Fruit fly (Drosophila melanogaster): ENCODE results near the gene CG32819.
"Not testable (repeated sequence)": the region's sequence is repeated elsewhere in the genome, so short reads cannot be mapped to it uniquely, and the experiment has no call there.

CG32819 gene

DNA sequence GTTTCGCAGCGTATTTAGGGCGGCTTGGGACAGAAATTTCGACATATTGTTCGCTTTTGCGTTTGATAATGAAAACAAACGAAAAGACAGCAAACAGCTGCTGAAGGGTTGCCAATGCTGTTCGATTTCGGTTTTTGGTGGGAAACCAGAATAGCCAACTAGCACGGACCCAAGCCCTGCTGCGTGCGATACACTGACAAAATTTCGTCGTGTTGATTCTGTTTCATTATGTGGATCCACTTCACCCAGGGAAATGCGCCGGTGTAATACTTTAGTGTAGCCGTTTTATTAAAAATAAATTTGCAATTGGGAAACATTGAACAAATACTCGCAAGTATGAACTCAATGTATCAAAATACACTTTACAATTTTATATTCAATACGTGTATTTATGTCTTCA is 3.4 kb downstream of the CG32819 start, which contains the start of gene CG32857:
CG32857 (minus strand) TSS at position 101 of the 400 bp plus-strand sequence.
- TF ChIP-seq toe (GFP tag; optimal IDR thresholded peaks at IDR 0.05); tj (GFP tag; optimal IDR thresholded peaks at IDR 0.05); CG33017 (tag; optimal IDR thresholded peaks at IDR 0.05): not testable (repeated sequence)

DNA sequence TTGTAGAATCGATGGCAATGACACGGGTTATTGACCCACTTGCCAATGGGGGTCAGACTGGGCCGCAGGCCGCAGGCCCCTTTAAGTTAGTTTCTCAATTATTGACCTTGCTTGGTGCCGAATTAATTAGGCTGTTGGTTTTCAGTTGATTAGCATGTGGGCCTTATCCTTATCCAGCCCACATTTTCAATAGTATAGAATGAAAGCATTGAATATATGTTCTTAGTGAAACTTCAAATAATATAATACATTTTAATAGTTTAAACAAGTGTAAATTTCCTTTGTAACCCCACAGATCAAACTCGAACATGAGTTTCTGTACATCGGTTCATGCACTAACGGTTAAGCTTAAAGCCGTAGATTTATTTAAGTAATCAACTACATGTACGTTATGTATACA is 5.8 kb downstream of the CG32819 start, which contains the start of gene CG32820:
CG32820 (minus strand) TSS at position 101 of the 400 bp plus-strand sequence.
- TF ChIP-seq bab1, CG1620, cic (GFP tag; optimal IDR thresholded peaks at IDR 0.05): not testable (repeated sequence)

DNA sequence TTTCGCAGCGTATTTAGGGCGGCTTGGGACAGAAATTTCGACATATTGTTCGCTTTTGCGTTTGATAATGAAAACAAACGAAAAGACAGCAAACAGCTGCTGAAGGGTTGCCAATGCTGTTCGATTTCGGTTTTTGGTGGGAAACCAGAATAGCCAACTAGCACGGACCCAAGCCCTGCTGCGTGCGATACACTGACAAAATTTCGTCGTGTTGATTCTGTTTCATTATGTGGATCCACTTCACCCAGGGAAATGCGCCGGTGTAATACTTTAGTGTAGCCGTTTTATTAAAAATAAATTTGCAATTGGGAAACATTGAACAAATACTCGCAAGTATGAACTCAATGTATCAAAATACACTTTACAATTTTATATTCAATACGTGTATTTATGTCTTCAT is 9.5 kb downstream of the CG32819 start, which contains the start of gene CG33502:
CG33502 (minus strand) TSS at position 101 of the 400 bp plus-strand sequence.
- not testable (repeated sequence) for TF ChIP-seq Clk (GFP tag; optimal IDR thresholded peaks at IDR 0.05); cic (GFP tag; optimal IDR thresholded peaks at IDR 0.05); kay (GFP tag; ENCODE audit: borderline replicate concordance)

DNA sequence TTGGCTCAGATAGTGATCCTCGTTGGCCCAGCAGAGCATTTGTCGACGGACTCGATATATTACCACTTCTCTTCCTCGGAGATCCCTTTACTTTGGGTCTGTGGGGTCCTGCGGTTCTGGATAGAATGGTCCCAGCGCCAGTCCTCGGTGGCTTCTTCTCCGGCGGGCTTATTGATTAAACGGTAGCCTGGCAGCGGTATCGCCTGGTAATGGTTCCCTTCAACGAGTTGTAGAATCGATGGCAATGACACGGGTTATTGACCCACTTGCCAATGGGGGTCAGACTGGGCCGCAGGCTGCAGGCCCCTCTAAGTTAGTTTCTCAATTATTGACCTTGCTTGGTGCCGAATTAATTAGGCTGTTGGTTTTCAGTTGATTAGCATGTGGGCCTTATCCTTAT is 12.1 kb downstream of the CG32819 start, which contains the start of gene CG17450:
CG17450 (minus strand) TSS at position 101 of the 400 bp plus-strand sequence.
- TF ChIP-seq pad, CG12768, toe (GFP tag; optimal IDR thresholded peaks at IDR 0.05): not testable (repeated sequence)

DNA sequence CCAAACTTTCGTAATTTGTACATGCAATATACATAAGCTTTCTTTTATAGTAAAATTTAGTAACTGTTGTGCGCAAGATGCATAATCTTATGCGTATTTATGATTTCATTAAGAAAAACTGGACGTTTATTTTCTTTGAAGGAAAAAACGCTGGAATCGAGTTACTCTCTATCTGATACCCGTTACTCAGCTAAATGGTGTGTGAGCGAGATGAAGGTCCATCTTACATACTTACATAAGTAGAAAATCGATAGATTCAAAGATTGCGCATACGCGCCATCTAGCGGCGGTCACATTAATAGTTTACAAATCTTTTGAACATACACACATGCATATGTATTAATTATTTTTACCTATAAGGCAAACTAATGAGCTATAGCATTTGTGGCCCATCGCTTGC is 15.4 kb downstream of the CG32819 start:
- TF ChIP-seq CG33017 (tag; optimal IDR thresholded peaks at IDR 0.05) = no peak
- TF ChIP-seq Crg-1 (GFP tag; optimal IDR thresholded peaks at IDR 0.05) = no peak
- TF ChIP-seq ovo (GFP tag; optimal IDR thresholded peaks at IDR 0.05) = no peak
- TF ChIP-seq cnc (optimal IDR thresholded peaks at IDR 0.05) = no peak
- no peak for TF ChIP-seq CG12768 (GFP tag; optimal IDR thresholded peaks at IDR 0.05)
- no peak for TF ChIP-seq pad (GFP tag; optimal IDR thresholded peaks at IDR 0.05)
- no peak for TF ChIP-seq CG7045 (GFP tag; optimal IDR thresholded peaks at IDR 0.05)
- TF ChIP-seq Hr96 (GFP tag; optimal IDR thresholded peaks at IDR 0.05) = no peak
- no peak for TF ChIP-seq CG7101 (tag; optimal IDR thresholded peaks at IDR 0.05)

DNA sequence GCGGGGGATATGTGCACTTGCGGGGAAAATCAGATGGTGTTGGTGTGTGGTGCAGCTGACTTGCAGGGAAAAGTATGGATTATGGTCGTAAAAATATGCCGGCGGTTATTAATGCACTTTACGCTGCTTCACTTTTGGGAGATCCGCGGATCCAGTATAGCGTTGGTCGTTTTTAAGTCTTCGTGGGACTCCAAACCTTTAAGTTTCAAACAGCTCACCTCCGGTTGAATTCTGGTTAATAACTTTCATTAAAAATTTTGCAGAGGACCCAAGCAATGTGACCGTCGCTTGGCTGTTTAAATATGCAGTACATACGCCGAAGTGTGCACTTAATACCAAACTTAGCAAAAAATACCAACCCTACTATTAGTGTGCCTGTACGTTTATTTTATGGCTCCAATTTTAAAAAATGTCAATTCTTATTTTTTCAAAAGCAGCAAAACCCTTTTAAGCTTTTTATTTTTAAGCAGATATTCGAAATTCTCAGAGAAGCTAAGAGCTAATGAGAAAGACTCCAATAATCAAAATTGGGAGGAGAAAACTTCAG is 15.9 kb downstream of the CG32819 start, which contains the start of gene GCS2alpha:
GCS2alpha (minus strand) TSS at position 309 of the 547 bp plus-strand sequence.
- TF ChIP-seq bab1 (GFP tag; optimal IDR thresholded peaks at IDR 0.05) (no peak), CG12768 (GFP tag; optimal IDR thresholded peaks at IDR 0.05) (no peak), CG33017 (tag; optimal IDR thresholded peaks at IDR 0.05) (no peak), Clk (GFP tag; optimal IDR thresholded peaks at IDR 0.05) (no peak), CG7045 (GFP tag; optimal IDR thresholded peaks at IDR 0.05) (no peak), CG5204 (GFP tag; optimal IDR thresholded peaks at IDR 0.05) (no peak)

DNA sequence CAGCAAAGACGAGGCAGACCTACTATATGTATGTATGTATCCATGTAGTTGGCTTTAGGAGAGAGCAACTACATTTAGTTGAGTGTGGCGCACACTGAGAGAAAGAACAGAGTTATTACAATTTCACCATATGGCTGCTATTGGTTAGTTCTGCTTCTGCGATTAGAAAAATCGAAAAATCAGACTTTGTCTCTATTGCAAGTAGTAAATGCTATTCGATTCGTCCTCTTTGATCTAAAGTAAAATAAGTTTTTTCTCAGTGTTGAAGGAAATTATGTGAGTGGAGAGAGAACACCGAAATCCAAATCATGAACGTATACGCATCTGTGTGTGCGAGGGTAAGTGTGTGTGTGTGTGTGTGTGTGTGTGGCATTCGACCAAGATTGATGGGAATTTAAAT is 27.0 kb downstream of the CG32819 start:
- peak; percentile 91 for TF ChIP-seq bab1 (GFP tag; optimal IDR thresholded peaks at IDR 0.05)
- no peak for TF ChIP-seq tj (GFP tag; optimal IDR thresholded peaks at IDR 0.05)
- peak; percentile 26 for TF ChIP-seq CG14711 (tag; optimal IDR thresholded peaks at IDR 0.05)

DNA sequence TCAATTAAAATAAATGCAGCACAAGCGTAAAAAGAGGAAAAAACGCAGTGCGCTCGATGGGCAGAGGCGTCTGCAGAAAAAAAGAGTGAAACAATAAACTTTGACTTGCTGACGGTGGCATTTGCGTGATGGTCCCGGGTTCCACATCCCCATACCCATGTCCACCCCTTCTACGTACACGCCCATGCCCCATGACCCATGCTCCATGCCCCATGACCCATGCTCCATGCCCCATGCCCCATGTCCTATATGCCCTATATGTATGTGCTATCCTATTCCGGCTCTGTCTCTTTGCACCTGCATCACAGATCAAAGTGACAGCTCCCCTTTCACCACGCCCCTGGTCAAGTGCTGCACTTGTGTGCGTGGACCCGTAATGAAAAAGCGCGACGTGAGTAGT is 28.9 kb downstream of the CG32819 start:
- TF ChIP-seq tj (GFP tag; optimal IDR thresholded peaks at IDR 0.05) = peak; percentile 92
- TF ChIP-seq Clk (GFP tag; optimal IDR thresholded peaks at IDR 0.05) = no peak
- peak; percentile 3 for TF ChIP-seq Crg-1 (GFP tag; optimal IDR thresholded peaks at IDR 0.05)
- TF ChIP-seq pad (GFP tag; optimal IDR thresholded peaks at IDR 0.05) = peak; percentile 16
- no peak for TF ChIP-seq CG12768 (GFP tag; optimal IDR thresholded peaks at IDR 0.05)
- TF ChIP-seq CG1620 (GFP tag; optimal IDR thresholded peaks at IDR 0.05) = peak; percentile 12
- no peak for TF ChIP-seq cic (GFP tag; optimal IDR thresholded peaks at IDR 0.05)
- TF ChIP-seq bab1 (GFP tag; optimal IDR thresholded peaks at IDR 0.05) = peak; percentile 80
- TF ChIP-seq CG33017 (tag; optimal IDR thresholded peaks at IDR 0.05) = no peak

DNA sequence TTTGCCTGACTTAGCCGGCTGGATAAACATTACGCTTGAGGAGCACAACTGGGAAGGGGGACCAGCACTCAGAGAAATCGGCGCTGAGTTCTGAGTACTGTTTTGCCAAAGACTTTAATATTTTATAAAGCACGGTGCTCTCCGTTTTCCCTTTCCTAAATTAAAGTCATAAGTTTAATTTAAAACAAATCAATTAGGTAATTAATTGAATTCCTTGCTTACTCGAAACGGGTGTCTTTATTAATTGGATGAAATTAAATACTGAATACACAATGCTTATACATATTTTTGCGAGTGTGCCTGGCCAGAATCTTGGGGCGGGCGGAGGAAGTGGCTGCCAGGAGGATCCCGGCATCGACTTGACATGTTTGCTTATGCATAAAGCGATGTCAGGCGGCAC is 31.0 kb downstream of the CG32819 start:
- TF ChIP-seq kay (GFP tag; ENCODE audit: borderline replicate concordance) (no peak), Mnt (GFP tag; optimal IDR thresholded peaks at IDR 0.05) (no peak), cnc (optimal IDR thresholded peaks at IDR 0.05) (no peak)
